Worm (Caenorhabditis elegans): Measurements from ENCODE around the gene mob-4.
A peak's percentile ranks its signal among the peaks of the same experiment; 100 is the strongest.

The mob-4 gene

ce11 chrIII:8239325-8239724, 14.4 kb downstream of the mob-4 start, which contains the start of gene tsp-1:
TSS of gene tsp-1 (minus strand) at chrIII:8239423.
- TF ChIP-seq elt-1 (tag; optimal IDR thresholded peaks at IDR 0.05; ENCODE audit: borderline replicate concordance, insufficient read depth) (no peak), unc-120 (tag; optimal IDR thresholded peaks at IDR 0.05; ENCODE audit: poor library complexity, severe bottlenecking) (no peak), lin-13 (tag; optimal IDR thresholded peaks at IDR 0.05) (no peak), lsy-2 (tag; optimal IDR thresholded peaks at IDR 0.05) (no peak), nhr-237 (tag; optimal IDR thresholded peaks at IDR 0.05) (no peak), sem-2 (GFP tag; optimal IDR thresholded peaks at IDR 0.05) (no peak), ztf-11 (tag; optimal IDR thresholded peaks at IDR 0.05) (no peak), tbx-8 (GFP tag; optimal IDR thresholded peaks at IDR 0.05) (no peak), mep-1 (tag; optimal IDR thresholded peaks at IDR 0.05) (no peak), nhr-2 (tag; optimal IDR thresholded peaks at IDR 0.05) (no peak), nhr-28 (tag; optimal IDR thresholded peaks at IDR 0.05) (no peak), zip-8 (tag; optimal IDR thresholded peaks at IDR 0.05) (no peak), ces-1 (GFP tag; optimal IDR thresholded peaks at IDR 0.05) (no peak), lin-32 (GFP tag; optimal IDR thresholded peaks at IDR 0.05) (no peak), elt-3 (tag; optimal IDR thresholded peaks at IDR 0.05) (no peak), nhr-12 (tag; optimal IDR thresholded peaks at IDR 0.05) (no peak)

- TF ChIP-seq lsy-2 (tag; optimal IDR thresholded peaks at IDR 0.05) = no peak
Measured at ce11 chrIII:8240247-8240646, 15.3 kb downstream of the mob-4 start.

ce11 chrIII:8240948-8241347, 16.1 kb downstream of the mob-4 start:
- TF ChIP-seq drap-1 (GFP tag; optimal IDR thresholded peaks at IDR 0.05) = no peak
- TF ChIP-seq nhr-76 (tag; optimal IDR thresholded peaks at IDR 0.05) = no peak
- no peak for TF ChIP-seq nhr-28 (tag; optimal IDR thresholded peaks at IDR 0.05)
- TF ChIP-seq ztf-11 (tag; optimal IDR thresholded peaks at IDR 0.05) = no peak
- TF ChIP-seq ceh-39 (tag; optimal IDR thresholded peaks at IDR 0.05) = no peak
- TF ChIP-seq lin-32 (GFP tag; optimal IDR thresholded peaks at IDR 0.05) = no peak
- TF ChIP-seq snpc-4 (tag; optimal IDR thresholded peaks at IDR 0.05) = no peak
- TF ChIP-seq blmp-1 (tag; optimal IDR thresholded peaks at IDR 0.05) = no peak
- TF ChIP-seq unc-62 (GFP tag; optimal IDR thresholded peaks at IDR 0.05) = no peak
- TF ChIP-seq mep-1 (tag; optimal IDR thresholded peaks at IDR 0.05) = no peak
- TF ChIP-seq mls-2 (tag; optimal IDR thresholded peaks at IDR 0.05) = no peak

- peak; percentile 19 for TF ChIP-seq nhr-28 (tag; optimal IDR thresholded peaks at IDR 0.05)
- peak; percentile 3 for TF ChIP-seq lsy-2 (tag; optimal IDR thresholded peaks at IDR 0.05)
- peak; percentile 95 for TF ChIP-seq nhr-12 (tag; optimal IDR thresholded peaks at IDR 0.05)
- no peak for TF ChIP-seq zip-8 (tag; optimal IDR thresholded peaks at IDR 0.05)
- TF ChIP-seq mep-1 (tag; optimal IDR thresholded peaks at IDR 0.05) = peak; percentile 6
Measured at ce11 chrIII:8242809-8243208, 17.9 kb downstream of the mob-4 start, which contains the start of gene C02F5.12. TSS of gene C02F5.12 (minus strand) at chrIII:8243029.

ce11 chrIII:8244052-8244451, 19.2 kb downstream of the mob-4 start, which contains the start of the genes pbs-6 and cids-1:
TSS of gene pbs-6 (minus strand) at chrIII:8244092.
TSS of gene cids-1 (plus strand) at chrIII:8244445.
- no peak for TF ChIP-seq ham-2 (GFP tag; optimal IDR thresholded peaks at IDR 0.05)
- no peak for TF ChIP-seq elt-3 (tag; optimal IDR thresholded peaks at IDR 0.05)
- peak; percentile 6 for TF ChIP-seq lsy-2 (tag; optimal IDR thresholded peaks at IDR 0.05)
- no peak for TF ChIP-seq nhr-2 (tag; optimal IDR thresholded peaks at IDR 0.05)
- TF ChIP-seq nhr-237 (tag; optimal IDR thresholded peaks at IDR 0.05) = no peak
- peak; percentile 6 for TF ChIP-seq hlh-1 (tag; optimal IDR thresholded peaks at IDR 0.05)
- TF ChIP-seq flh-1 (GFP tag; optimal IDR thresholded peaks at IDR 0.05) = no peak
- TF ChIP-seq lin-13 (tag; optimal IDR thresholded peaks at IDR 0.05) = no peak
- TF ChIP-seq M03D4.4 (tag; optimal IDR thresholded peaks at IDR 0.05) = no peak
- TF ChIP-seq ces-1 (GFP tag; optimal IDR thresholded peaks at IDR 0.05) = no peak
- no peak for TF ChIP-seq unc-39 (tag; optimal IDR thresholded peaks at IDR 0.05)
- TF ChIP-seq bed-3 (GFP tag; optimal IDR thresholded peaks at IDR 0.05) = no peak
- TF ChIP-seq cnd-1 (tag; optimal IDR thresholded peaks at IDR 0.05) = no peak
- TF ChIP-seq lin-32 (GFP tag; optimal IDR thresholded peaks at IDR 0.05) = no peak

ce11 chrIII:8245591-8245990, 20.7 kb downstream of the mob-4 start, which contains the start of gene C02F5.3:
TSS of gene C02F5.3 (plus strand) at chrIII:8245891.
- no peak for TF ChIP-seq mls-2 (tag; optimal IDR thresholded peaks at IDR 0.05)
- TF ChIP-seq snpc-4 (tag; optimal IDR thresholded peaks at IDR 0.05) = no peak
- TF ChIP-seq flh-1 (GFP tag; optimal IDR thresholded peaks at IDR 0.05) = no peak
- no peak for TF ChIP-seq elt-1 (tag; optimal IDR thresholded peaks at IDR 0.05; ENCODE audit: borderline replicate concordance, insufficient read depth)
- no peak for TF ChIP-seq nhr-28 (tag; optimal IDR thresholded peaks at IDR 0.05)
- no peak for TF ChIP-seq M03D4.4 (tag; optimal IDR thresholded peaks at IDR 0.05)
- TF ChIP-seq ces-1 (GFP tag; optimal IDR thresholded peaks at IDR 0.05) = no peak
- TF ChIP-seq lin-13 (tag; optimal IDR thresholded peaks at IDR 0.05) = no peak
- TF ChIP-seq tbx-8 (GFP tag; optimal IDR thresholded peaks at IDR 0.05) = no peak
- no peak for TF ChIP-seq nhr-76 (tag; optimal IDR thresholded peaks at IDR 0.05)
- no peak for TF ChIP-seq sem-2 (GFP tag; optimal IDR thresholded peaks at IDR 0.05)
- no peak for TF ChIP-seq ceh-43 (GFP tag; optimal IDR thresholded peaks at IDR 0.05)
- TF ChIP-seq mep-1 (tag; optimal IDR thresholded peaks at IDR 0.05) = no peak
